Worm (Caenorhabditis elegans) whole organism, young adult: Measurements from ENCODE around the gene npr-3.

ENCODE experiments used
- B0019.2 ChIP-seq: fragments of 200-800 bp; sonication (Bioruptor generic); conservative IDR thresholded peaks from 2 replicates; pipeline ENCODE4 v1.3.6; 2022; ENCODE audit warnings: missing genetic modification reagents, missing genetic modification characterization, missing compliant biosample characterization
- B0336.3 ChIP-seq: fragments of 200-800 bp; sonication (Bioruptor generic); IDR thresholded peaks from 2 replicates; pipeline ENCODE4 v1.3.6; 2022; ENCODE audit warnings: missing genetic modification characterization, missing compliant biosample characterization
- C17E4.6 ChIP-seq: fragments of 200-800 bp; sonication (Bioruptor generic); IDR thresholded peaks from 2 replicates; pipeline ENCODE4 v1.3.6; 2022; ENCODE audit warnings: missing genetic modification reagents, missing genetic modification characterization, missing compliant biosample characterization
- F33H1.4 ChIP-seq: fragments of 200-800 bp; sonication (Bioruptor generic); IDR thresholded peaks from 2 replicates; pipeline ENCODE4 v1.3.6; 2022; ENCODE audit warnings: missing genetic modification reagents, missing genetic modification characterization, missing compliant biosample characterization
- F39B2.1 ChIP-seq: fragments of 200-800 bp; sonication (Bioruptor generic); IDR thresholded peaks from 2 replicates; pipeline ENCODE4 v1.3.6; 2022; ENCODE audit warnings: missing genetic modification reagents, missing genetic modification characterization, missing compliant biosample characterization
- ama-1 ChIP-seq, 3 experiments: fragments of 150-350 bp in 1 of 3; sonication (generic microtip) in 2 of 3; optimal IDR thresholded peaks; 2 replicates each; lab custom pipeline; 2014 to 2018; ENCODE audit warnings: missing biosample characterization in 2 of 3, missing genetic modification characterization in 2 of 3, missing genetic modification reagents in 2 of 3
- athp-1 ChIP-seq: sonication (generic microtip); optimal IDR thresholded peaks from 2 replicates; lab custom pipeline; 2017; ENCODE audit warnings: mild to moderate bottlenecking, missing genetic modification characterization, missing compliant biosample characterization
- attf-5 ChIP-seq: fragments of 200-800 bp; sonication (Bioruptor generic); optimal IDR thresholded peaks from 2 replicates; lab custom pipeline; 2018; ENCODE audit warnings: mild to moderate bottlenecking, missing genetic modification characterization, missing compliant biosample characterization
- ccch-3 ChIP-seq: fragments of 200-800 bp; sonication (Bioruptor generic); optimal IDR thresholded peaks from 2 replicates; lab custom pipeline; 2018; ENCODE audit warnings: mild to moderate bottlenecking, missing genetic modification characterization, missing compliant biosample characterization
- cebp-1 ChIP-seq, 2 experiments: fragments of 200-800 bp in 1 of 2; sonication (Bioruptor generic) in 1 of 2; sonication (generic microtip) in 1 of 2; IDR thresholded peaks in 1 of 2; optimal IDR thresholded peaks in 1 of 2; 2 replicates each; pipeline versions ENCODE4 v1.3.6 to Lab custom; 2017 to 2022; ENCODE audit warnings: missing compliant biosample characterization in 2 of 2, missing genetic modification characterization in 2 of 2, mild to moderate bottlenecking in 1 of 2, missing genetic modification reagents in 1 of 2, moderate library complexity in 1 of 2
- cebp-2 ChIP-seq: fragments of 200-800 bp; sonication (Bioruptor generic); IDR thresholded peaks from 2 replicates; pipeline ENCODE4 v1.3.6; 2022; ENCODE audit warnings: missing genetic modification characterization, missing compliant biosample characterization
- ceh-100 ChIP-seq: fragments of 200-800 bp; sonication (Bioruptor generic); IDR thresholded peaks from 2 replicates; pipeline ENCODE4 v1.3.6; 2022; ENCODE audit warnings: missing genetic modification reagents, missing genetic modification characterization, missing compliant biosample characterization
- ceh-79 ChIP-seq: sonication (generic microtip); optimal IDR thresholded peaks from 2 replicates; lab custom pipeline; 2017; ENCODE audit warnings: mild to moderate bottlenecking, missing genetic modification characterization, missing compliant biosample characterization
- dox-1 ChIP-seq: fragments of 200-800 bp; sonication (Bioruptor generic); IDR thresholded peaks from 2 replicates; pipeline ENCODE4 v1.3.6; 2022; ENCODE audit warnings: missing genetic modification reagents, missing genetic modification characterization, missing compliant biosample characterization
- dpff-1 ChIP-seq: sonication (generic microtip); optimal IDR thresholded peaks from 2 replicates; lab custom pipeline; 2017; ENCODE audit warnings: mild to moderate bottlenecking, missing genetic modification characterization, missing compliant biosample characterization
- egl-18 ChIP-seq: fragments of 200-800 bp; sonication (Bioruptor generic); IDR thresholded peaks from 2 replicates; pipeline ENCODE4 v1.3.6; 2022; ENCODE audit warnings: missing genetic modification reagents, missing genetic modification characterization, missing compliant biosample characterization
- ekl-4 ChIP-seq: fragments of 200-800 bp; sonication (Bioruptor generic); IDR thresholded peaks from 2 replicates; pipeline ENCODE4 v1.3.6; 2022; ENCODE audit warnings: missing genetic modification reagents, missing genetic modification characterization, missing compliant biosample characterization
- hlh-12 ChIP-seq: sonication (generic microtip); optimal IDR thresholded peaks from 2 replicates; lab custom pipeline; 2016; ENCODE audit warnings: missing genetic modification characterization, missing compliant biosample characterization
- hmg-1.2 ChIP-seq: fragments of 200-800 bp; sonication (Bioruptor generic); IDR thresholded peaks from 2 replicates; pipeline ENCODE4 v1.3.6; 2022; ENCODE audit warnings: missing genetic modification reagents, missing genetic modification characterization, missing compliant biosample characterization
- hsf-1 ChIP-seq: fragments of 200-800 bp; sonication (Bioruptor generic); IDR thresholded peaks from 2 replicates; pipeline ENCODE4 v1.3.6; 2022; ENCODE audit warnings: missing genetic modification reagents, missing genetic modification characterization, missing compliant biosample characterization
- lin-54 ChIP-seq: fragments of 200-800 bp; sonication (Bioruptor generic); optimal IDR thresholded peaks from 2 replicates; lab custom pipeline; 2018; ENCODE audit warnings: mild to moderate bottlenecking, missing genetic modification characterization, missing compliant biosample characterization
- madf-3 ChIP-seq: fragments of 200-800 bp; sonication (Bioruptor generic); IDR thresholded peaks from 2 replicates; pipeline ENCODE4 v1.3.6; 2022; ENCODE audit warnings: missing genetic modification reagents, missing genetic modification characterization, missing compliant biosample characterization
- madf-6 ChIP-seq: fragments of 200-800 bp; sonication (Bioruptor generic); IDR thresholded peaks from 2 replicates; pipeline ENCODE4 v1.3.6; 2022; ENCODE audit warnings: missing genetic modification reagents, missing genetic modification characterization, missing compliant biosample characterization
- mel-28 ChIP-seq: sonication (generic microtip); optimal IDR thresholded peaks from 2 replicates; lab custom pipeline; 2016; ENCODE audit warnings: borderline replicate concordance, mild to moderate bottlenecking, missing genetic modification characterization, missing compliant biosample characterization
- mes-4 ChIP-seq: sonication (generic microtip); optimal IDR thresholded peaks from 2 replicates; lab custom pipeline; 2016; ENCODE audit warnings: missing genotype, missing genetic modification characterization, missing compliant biosample characterization
- nhr-179 ChIP-seq: sonication (generic microtip); optimal IDR thresholded peaks from 2 replicates; lab custom pipeline; 2016; ENCODE audit warnings: mild to moderate bottlenecking, missing genetic modification characterization, missing compliant biosample characterization
- nhr-80 ChIP-seq: sonication (generic microtip); optimal IDR thresholded peaks from 2 replicates; lab custom pipeline; 2016; ENCODE audit warnings: missing genetic modification characterization, missing compliant biosample characterization
- rcor-1 ChIP-seq: fragments of 200-800 bp; sonication (Bioruptor generic); IDR thresholded peaks from 2 replicates; pipeline ENCODE4 v1.3.6; 2022; ENCODE audit warnings: missing genetic modification reagents, missing genetic modification characterization, missing compliant biosample characterization
- repo-1 ChIP-seq: sonication (generic microtip); optimal IDR thresholded peaks from 2 replicates; lab custom pipeline; 2017; ENCODE audit warnings: mild to moderate bottlenecking, missing genetic modification characterization, missing compliant biosample characterization
- rpc-1 ChIP-seq, 2 experiments: fragments of 150-350 bp in 1 of 2; sonication (generic microtip) in 1 of 2; optimal IDR thresholded peaks; 2 replicates each; lab custom pipeline; 2014 to 2018; ENCODE audit warnings: missing biosample characterization in 1 of 2, missing genetic modification characterization in 1 of 2, missing genetic modification reagents in 1 of 2, missing genotype in 1 of 2
- sea-2 ChIP-seq: fragments of 200-800 bp; sonication (Bioruptor generic); IDR thresholded peaks from 2 replicates; pipeline ENCODE4 v1.3.6; 2022; ENCODE audit warnings: missing genetic modification characterization, missing compliant biosample characterization
- snpc-3.4 ChIP-seq: sonication (generic microtip); optimal IDR thresholded peaks from 2 replicates; lab custom pipeline; 2017; ENCODE audit warnings: missing genetic modification characterization, mild to moderate bottlenecking, missing compliant biosample characterization, antibody characterized with exemption, moderate library complexity, missing genotype, missing genetic modification reagents
- tbp1 ChIP-seq: fragments of 200-800 bp; sonication (Bioruptor generic); optimal IDR thresholded peaks from 2 replicates; lab custom pipeline; 2018; ENCODE audit warnings: mild to moderate bottlenecking, missing genetic modification characterization, missing compliant biosample characterization
- tbx-9 ChIP-seq: sonication (generic microtip); optimal IDR thresholded peaks from 2 replicates; lab custom pipeline; 2016; ENCODE audit warnings: borderline replicate concordance, missing genetic modification characterization, inconsistent platforms, missing compliant biosample characterization
- tlf-1 ChIP-seq: fragments of 200-800 bp; sonication (Bioruptor generic); optimal IDR thresholded peaks from 2 replicates; lab custom pipeline; 2018; ENCODE audit warnings: mild to moderate bottlenecking, missing genetic modification characterization, missing compliant biosample characterization
- xnd-1 ChIP-seq: sonication (generic microtip); optimal IDR thresholded peaks from 2 replicates; lab custom pipeline; 2016; ENCODE audit warnings: missing genotype, missing genetic modification reagents, missing genetic modification characterization, missing compliant biosample characterization
- zim-3 ChIP-seq: sonication (generic microtip); optimal IDR thresholded peaks from 2 replicates; lab custom pipeline; 2017; ENCODE audit warnings: mild to moderate bottlenecking, missing genetic modification characterization, moderate library complexity, missing compliant biosample characterization
- ztf-22 ChIP-seq: fragments of 200-800 bp; sonication (Bioruptor generic); optimal IDR thresholded peaks from 2 replicates; lab custom pipeline; 2018; ENCODE audit warnings: mild to moderate bottlenecking, missing genetic modification characterization, moderate library complexity, missing compliant biosample characterization
- ztf-25 ChIP-seq: fragments of 200-800 bp; sonication (Bioruptor generic); IDR thresholded peaks from 2 replicates; pipeline ENCODE4 v1.3.6; 2022; ENCODE audit warnings: missing genetic modification reagents, missing genetic modification characterization, missing compliant biosample characterization
- ztf-26 ChIP-seq: sonication (generic microtip); optimal IDR thresholded peaks from 2 replicates; lab custom pipeline; 2017; ENCODE audit warnings: missing genetic modification characterization, missing compliant biosample characterization

Gene npr-3

DNA sequence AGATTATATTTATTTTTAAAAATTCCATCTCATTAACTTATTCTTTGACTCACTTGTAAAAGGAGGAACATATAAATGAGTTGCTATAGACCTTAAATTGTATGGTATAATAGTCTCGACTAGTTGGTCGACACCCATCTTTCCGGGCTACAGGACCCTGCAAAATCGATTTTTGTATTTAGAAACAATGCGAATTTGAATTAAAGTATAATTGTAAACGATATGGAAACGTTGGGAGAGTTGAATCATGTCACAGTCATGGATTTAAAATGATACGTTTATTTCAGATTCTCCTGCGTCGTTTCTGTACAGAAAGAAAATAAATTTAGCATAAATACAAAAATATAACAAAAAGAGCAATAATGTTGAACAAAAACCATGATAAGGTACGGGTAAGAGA lies 19.3 kb downstream of the npr-3 start, which contains the start of gene catp-8 (continued):
- no peak for TF ChIP-seq rcor-1
- no peak for TF ChIP-seq nhr-179 (tag; lab: Kevin White, UChicago)
- no peak for TF ChIP-seq mel-28
- TF ChIP-seq ekl-4 (GFP tag; lab: Robert Waterston, UW), result peak; percentile 59; the same call in 1 of the 2 replicates
- TF ChIP-seq zim-3 (tag; lab: Kevin White, UChicago), result no peak
- TF ChIP-seq tlf-1 (GFP tag; lab: Kevin White, UChicago), result peak; percentile 56
- peak; percentile 7 for TF ChIP-seq nhr-80 (tag; lab: Kevin White, UChicago)
- no peak for TF ChIP-seq xnd-1 (tag; lab: Kevin White, UChicago)
- TF ChIP-seq ztf-26 (tag; lab: Kevin White, UChicago), result no peak
- TF ChIP-seq lin-54 (GFP tag; lab: Kevin White, UChicago), result peak; percentile 24
- TF ChIP-seq egl-18 (GFP tag; lab: Robert Waterston, UW), result 0 out of 2 replicates have a peak, but pooled peaks have one; percentile 14
- peak; percentile 29 for TF ChIP-seq repo-1
- TF ChIP-seq tbp1 (GFP tag; lab: Kevin White, UChicago), result peak; percentile 6
- TF ChIP-seq hlh-12 (tag; lab: Kevin White, UChicago), result no peak
- no peak for TF ChIP-seq F39B2.1 (GFP tag; lab: Robert Waterston, UW)
- no peak for TF ChIP-seq mes-4 (tag; lab: Kevin White, UChicago)
- peak; percentile 66 for TF ChIP-seq hsf-1
- peak; percentile 56 for TF ChIP-seq madf-6 (GFP tag; lab: Robert Waterston, UW)
- no peak for TF ChIP-seq cebp-1 (GFP tag; IDR thresholded peaks at IDR 0.05; lab: Robert Waterston, UW)
- TF ChIP-seq cebp-1 (tag; optimal IDR thresholded peaks at IDR 0.05; lab: Kevin White, UChicago), result peak; percentile 25
- TF ChIP-seq ceh-100 (GFP tag; lab: Robert Waterston, UW), result no peak
- no peak for TF ChIP-seq B0019.2 (GFP tag; lab: Robert Waterston, UW)
- TF ChIP-seq rpc-1 (optimal IDR thresholded peaks at IDR 0.05; lab: Kevin White, UChicago), result no peak
- no peak for TF ChIP-seq rpc-1 (tag; optimal IDR thresholded peaks at IDR 0.05; lab: Kevin White, UChicago)
- TF ChIP-seq B0336.3, result peak; percentile 57; the same call in 1 of the 2 replicates
- no peak for TF ChIP-seq tbx-9
- TF ChIP-seq athp-1 (tag; lab: Kevin White, UChicago), result no peak
- TF ChIP-seq F33H1.4 (GFP tag; lab: Robert Waterston, UW), result peak; percentile 28; the same call in 1 of the 2 replicates
- TF ChIP-seq hmg-1.2 (GFP tag; lab: Robert Waterston, UW), result no peak; the same call in 1 of the 2 replicates
- no peak for TF ChIP-seq dpff-1 (tag; lab: Kevin White, UChicago)
- peak; percentile 69; the same call in 1 of the 2 replicates for TF ChIP-seq madf-3
- peak; percentile 20 for TF ChIP-seq snpc-3.4 (tag; lab: Kevin White, UChicago)
- TF ChIP-seq ztf-25 (GFP tag; lab: Robert Waterston, UW), result no peak
- TF ChIP-seq cebp-2, result 0 out of 2 replicates have a peak, but pooled peaks have one; percentile 41
- TF ChIP-seq ama-1 (optimal IDR thresholded peaks at IDR 0.05; lab: Kevin White, UChicago), result peak; percentile 20
- peak in 1 of 2 experiments; percentile 71 for TF ChIP-seq ama-1 (GFP tag; optimal IDR thresholded peaks at IDR 0.05; lab: Kevin White, UChicago)
- no peak for TF ChIP-seq ccch-3 (GFP tag; lab: Kevin White, UChicago)
- no peak for TF ChIP-seq C17E4.6 (GFP tag; lab: Robert Waterston, UW)
- peak; percentile 17 for TF ChIP-seq attf-5 (GFP tag; lab: Kevin White, UChicago)
- no peak for TF ChIP-seq ceh-79 (tag; lab: Kevin White, UChicago)
- TF ChIP-seq dox-1 (GFP tag; lab: Robert Waterston, UW), result no peak; the same call in 1 of the 2 replicates
- no peak for TF ChIP-seq sea-2 (GFP tag; lab: Robert Waterston, UW)
- TF ChIP-seq ztf-22 (GFP tag; lab: Kevin White, UChicago), result no peak
